Fruit fly (Drosophila melanogaster): ENCODE results near the gene Cpsf73.

DNA sequence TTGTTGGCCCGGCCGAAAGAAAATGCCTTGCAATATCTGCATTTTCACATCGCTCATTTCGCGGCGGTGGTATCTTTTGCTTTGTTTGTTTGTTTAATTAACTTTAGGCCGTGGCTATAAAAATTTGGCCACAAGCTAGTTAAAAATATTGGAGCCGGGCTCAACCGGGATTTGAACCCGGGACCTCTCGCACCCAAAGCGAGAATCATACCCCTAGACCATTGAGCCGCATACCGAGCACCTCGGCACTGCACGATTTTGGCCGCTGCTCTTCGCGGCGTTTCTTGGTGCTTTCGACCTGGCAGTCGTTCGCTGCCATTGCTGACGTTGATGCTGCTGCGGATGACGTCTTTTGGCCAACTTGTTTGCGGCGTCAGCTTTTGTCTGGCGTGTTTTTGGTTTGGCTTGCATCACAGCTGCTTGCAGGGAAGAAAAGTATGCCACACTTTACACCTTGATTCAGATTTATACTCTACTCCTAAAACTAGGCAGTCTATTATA, 35.0 kb downstream of the Cpsf73 start:
- TF ChIP-seq pdm3 (GFP tag; optimal IDR thresholded peaks at IDR 0.05) (no peak), CG6808 (GFP tag; optimal IDR thresholded peaks at IDR 0.05) (no peak)

Measured in whole organism, prepupa.